Worm (Caenorhabditis elegans) whole organism, L4/young adult: ENCODE measurements around the gene T04A8.7.

Source experiments
- W03F9.2 ChIP-seq: fragments of 150-350 bp; optimal IDR thresholded peaks from 2 replicates; lab custom pipeline; 2014; ENCODE audit warnings: missing biosample characterization, missing genetic modification characterization
- dao-5 ChIP-seq: sonication (generic microtip); optimal IDR thresholded peaks from 2 replicates; lab custom pipeline; 2016; ENCODE audit warnings: missing genotype, missing genetic modification characterization, moderate library complexity, missing compliant biosample characterization
- him-1 ChIP-seq: sonication (generic microtip); optimal IDR thresholded peaks from 2 replicates; lab custom pipeline; 2016; ENCODE audit warnings: missing genotype, missing genetic modification reagents, missing genetic modification characterization, missing compliant biosample characterization

Gene T04A8.7

ce11 chrIII:4697819-4698218 lies 2.7 kb downstream of the T04A8.7 start, which contains the start of gene dnj-18:
TSS of gene dnj-18 (plus strand) at chrIII:4698119.
- TF ChIP-seq him-1 (no peak), W03F9.2 (tag; lab: Kevin White, UChicago) (no peak), dao-5 (no peak)

- TF ChIP-seq W03F9.2 (tag; lab: Kevin White, UChicago) (no peak), him-1 (no peak), dao-5 (no peak)
Observed at ce11 chrIII:4699922-4700321, 4.8 kb downstream of the T04A8.7 start, which contains the start of gene sel-13. TSS of gene sel-13 (minus strand) at chrIII:4700224.

- TF ChIP-seq him-1 (no peak), W03F9.2 (tag; lab: Kevin White, UChicago) (peak; percentile 35), dao-5 (no peak)
Observed at ce11 chrIII:4703932-4704454, 8.8 kb downstream of the T04A8.7 start, which contains the start of the genes clp-2 and mrpl-16. TSS of gene clp-2 (minus strand) at chrIII:4704025. TSS of gene mrpl-16 (plus strand) at chrIII:4704404.

- TF ChIP-seq him-1 (no peak), W03F9.2 (tag; lab: Kevin White, UChicago) (no peak), dao-5 (no peak)
Observed at ce11 chrIII:4705207-4705606, 10.1 kb downstream of the T04A8.7 start, which contains the start of gene pgap-2. TSS of gene pgap-2 (plus strand) at chrIII:4705507.

ce11 chrIII:4706678-4707077 lies 11.5 kb downstream of the T04A8.7 start, which contains the start of gene T04A8.13:
TSS of gene T04A8.13 (plus strand) at chrIII:4706978.
- no peak for TF ChIP-seq W03F9.2 (tag; lab: Kevin White, UChicago)
- no peak for TF ChIP-seq dao-5
- no peak for TF ChIP-seq him-1

ce11 chrIII:4708909-4709308 lies 13.8 kb downstream of the T04A8.7 start, which contains the start of gene T04A8.18:
TSS of gene T04A8.18 (plus strand) at chrIII:4709209.
- TF ChIP-seq W03F9.2 (tag; lab: Kevin White, UChicago): no peak

ce11 chrIII:4715088-4715487 lies 19.9 kb downstream of the T04A8.7 start, which contains the start of gene him-18:
TSS of gene him-18 (minus strand) at chrIII:4715188.
- TF ChIP-seq W03F9.2 (tag; lab: Kevin White, UChicago): no peak
- TF ChIP-seq dao-5: no peak
- TF ChIP-seq him-1: no peak

- TF ChIP-seq him-1 (no peak), W03F9.2 (tag; lab: Kevin White, UChicago) (no peak), dao-5 (no peak)
Observed at ce11 chrIII:4720620-4721227, 25.6 kb downstream of the T04A8.7 start, which contains the start of gene emb-5. TSS of gene emb-5 (minus strand) at chrIII:4720670.

ce11 chrIII:4721750-4722149 lies 26.6 kb downstream of the T04A8.7 start, which contains the start of gene acy-1:
TSS of gene acy-1 (plus strand) at chrIII:4722095.
- TF ChIP-seq W03F9.2 (tag; lab: Kevin White, UChicago): no peak
- peak; percentile 70 for TF ChIP-seq him-1

ce11 chrIII:4723922-4724321 lies 28.8 kb downstream of the T04A8.7 start:
- TF ChIP-seq dao-5 (no peak), W03F9.2 (tag; lab: Kevin White, UChicago) (no peak), him-1 (peak; percentile 13)

ce11 chrIII:4731295-4731988 lies 36.3 kb downstream of the T04A8.7 start, which contains the start of gene F17C8.3:
TSS of gene F17C8.3 (plus strand) at chrIII:4731938.
- TF ChIP-seq dao-5 (no peak), W03F9.2 (tag; lab: Kevin White, UChicago) (no peak), him-1 (no peak)

- TF ChIP-seq W03F9.2 (tag; lab: Kevin White, UChicago): no peak
- no peak for TF ChIP-seq dao-5
- TF ChIP-seq him-1: no peak
Observed at ce11 chrIII:4734056-4734455, 38.9 kb downstream of the T04A8.7 start, which contains the start of gene F17C8.9. TSS of gene F17C8.9 (plus strand) at chrIII:4734356.

- TF ChIP-seq dao-5 (no peak), W03F9.2 (tag; lab: Kevin White, UChicago) (no peak), him-1 (no peak)
Observed at ce11 chrIII:4735443-4735842, 40.3 kb downstream of the T04A8.7 start, which contains the start of gene F17C8.7. TSS of gene F17C8.7 (plus strand) at chrIII:4735743.

- TF ChIP-seq W03F9.2 (tag; lab: Kevin White, UChicago): no peak
- no peak for TF ChIP-seq dao-5
- TF ChIP-seq him-1: no peak
Observed at ce11 chrIII:4739975-4740374, 44.8 kb downstream of the T04A8.7 start, which contains the start of gene ras-2. TSS of gene ras-2 (minus strand) at chrIII:4740075.
